Worm (Caenorhabditis elegans) whole organism, L2 larva: ENCODE data around the gene toe-2.

ENCODE experiments used
- C34F6.9 ChIP-seq: fragments of 150-350 bp; optimal IDR thresholded peaks from 2 replicates; lab custom pipeline; 2014; ENCODE audit warnings: missing biosample characterization, missing genetic modification characterization
- F13H6.1 ChIP-seq: sonication (generic microtip); optimal IDR thresholded peaks from 2 replicates; lab custom pipeline; 2016; ENCODE audit warnings: missing genetic modification characterization, missing compliant biosample characterization
- R02D3.7 ChIP-seq: fragments of 150-350 bp; optimal IDR thresholded peaks from 2 replicates; lab custom pipeline; 2014; ENCODE audit warnings: missing biosample characterization, missing genetic modification characterization
- Y55F3AM.14 ChIP-seq: fragments of 200-800 bp; sonication (Bioruptor generic); optimal IDR thresholded peaks from 2 replicates; lab custom pipeline; 2018; ENCODE audit warnings: mild to moderate bottlenecking, missing genetic modification characterization, missing compliant biosample characterization
- ZK546.5 ChIP-seq: sonication (generic microtip); optimal IDR thresholded peaks from 2 replicates; lab custom pipeline; 2017; ENCODE audit warnings: missing biosample characterization, missing genetic modification characterization
- alr-1 ChIP-seq: fragments of 150-350 bp; optimal IDR thresholded peaks from 2 replicates; lab custom pipeline; 2014; ENCODE audit warnings: missing biosample characterization, missing genetic modification characterization
- aly-2 ChIP-seq: fragments of 150-350 bp; optimal IDR thresholded peaks from 2 replicates; lab custom pipeline; 2014; ENCODE audit warnings: missing biosample characterization, missing genetic modification characterization
- ama-1 ChIP-seq: fragments of 150-350 bp; optimal IDR thresholded peaks from 2 replicates; lab custom pipeline; 2018; ENCODE audit warnings: inconsistent platforms
- blmp-1 ChIP-seq: sonication (generic microtip); optimal IDR thresholded peaks from 2 replicates; lab custom pipeline; 2017; ENCODE audit warnings: missing genetic modification characterization, mild to moderate bottlenecking, missing compliant biosample characterization, antibody characterized with exemption, moderate library complexity; ENCODE audit not compliant: insufficient read depth
- crh-2 ChIP-seq: sonication (generic microtip); optimal IDR thresholded peaks from 2 replicates; lab custom pipeline; 2017; ENCODE audit warnings: missing biosample characterization, missing genetic modification characterization
- dmd-4 ChIP-seq: sonication (generic microtip); optimal IDR thresholded peaks from 2 replicates; lab custom pipeline; 2017; ENCODE audit warnings: missing biosample characterization, missing genetic modification characterization
- egl-27 ChIP-seq: sonication (generic microtip); optimal IDR thresholded peaks from 3 replicates; lab custom pipeline; 2017; ENCODE audit warnings: missing biosample characterization, missing genetic modification reagents, missing genetic modification characterization
- elt-1 ChIP-seq: fragments of 150-350 bp; optimal IDR thresholded peaks from 2 replicates; lab custom pipeline; 2014; ENCODE audit warnings: missing biosample characterization, missing genetic modification characterization
- fos-1 ChIP-seq: fragments of 150-350 bp; optimal IDR thresholded peaks from 2 replicates; lab custom pipeline; 2014; ENCODE audit warnings: missing biosample characterization, missing genetic modification characterization
- gmeb-1 ChIP-seq: fragments of 150-350 bp; optimal IDR thresholded peaks from 2 replicates; lab custom pipeline; 2014; ENCODE audit warnings: missing biosample characterization, missing genetic modification characterization
- lin-11 ChIP-seq: fragments of 150-350 bp; sonication (generic microtip); optimal IDR thresholded peaks from 2 replicates; lab custom pipeline; 2014; ENCODE audit warnings: missing biosample characterization, missing genetic modification characterization, inconsistent platforms, mixed read lengths
- lin-13 ChIP-seq: fragments of 150-350 bp; optimal IDR thresholded peaks from 2 replicates; lab custom pipeline; 2014; ENCODE audit warnings: missing biosample characterization, missing genetic modification reagents, missing genetic modification characterization
- lin-39 ChIP-seq: fragments of 150-350 bp; optimal IDR thresholded peaks from 2 replicates; lab custom pipeline; 2014; ENCODE audit warnings: missing biosample characterization, missing genetic modification reagents, missing genetic modification characterization
- lsy-2 ChIP-seq, 2 experiments: fragments of 150-350 bp in 1 of 2; sonication (generic microtip) in 1 of 2; optimal IDR thresholded peaks; 2 replicates each; lab custom pipeline; 2014 to 2017; ENCODE audit warnings: missing biosample characterization in 2 of 2, missing genetic modification characterization in 2 of 2
- mab-5 ChIP-seq: fragments of 150-350 bp; optimal IDR thresholded peaks from 2 replicates; lab custom pipeline; 2014; ENCODE audit warnings: missing biosample characterization, missing genetic modification characterization
- mbf-1 ChIP-seq: sonication (generic microtip); optimal IDR thresholded peaks from 2 replicates; lab custom pipeline; 2017; ENCODE audit warnings: missing biosample characterization, missing genetic modification characterization
- mdl-1 ChIP-seq, 2 experiments: fragments of 150-350 bp in 1 of 2; sonication (generic microtip) in 1 of 2; optimal IDR thresholded peaks; 2 replicates each; lab custom pipeline; 2017; ENCODE audit warnings: missing biosample characterization in 2 of 2, missing genetic modification characterization in 2 of 2
- nhr-12 ChIP-seq: fragments of 150-350 bp; optimal IDR thresholded peaks from 2 replicates; lab custom pipeline; 2014; ENCODE audit warnings: missing biosample characterization, missing genetic modification characterization
- nhr-129 ChIP-seq: fragments of 150-350 bp; optimal IDR thresholded peaks from 2 replicates; lab custom pipeline; 2014; ENCODE audit warnings: missing biosample characterization, missing genetic modification characterization
- nhr-21 ChIP-seq: fragments of 150-350 bp; optimal IDR thresholded peaks from 2 replicates; lab custom pipeline; 2014; ENCODE audit warnings: missing biosample characterization, missing genetic modification characterization
- nhr-23 ChIP-seq: fragments of 150-350 bp; optimal IDR thresholded peaks from 2 replicates; lab custom pipeline; 2014; ENCODE audit warnings: missing biosample characterization, missing genetic modification reagents, missing genetic modification characterization
- nhr-237 ChIP-seq: fragments of 150-350 bp; optimal IDR thresholded peaks from 2 replicates; lab custom pipeline; 2014; ENCODE audit warnings: missing biosample characterization, missing genetic modification characterization
- nhr-25 ChIP-seq: fragments of 150-350 bp; sonication (generic microtip); optimal IDR thresholded peaks from 3 replicates; lab custom pipeline; 2014; ENCODE audit warnings: missing biosample characterization, missing genetic modification characterization
- nhr-77 ChIP-seq: fragments of 150-350 bp; optimal IDR thresholded peaks from 2 replicates; lab custom pipeline; 2014; ENCODE audit warnings: missing biosample characterization, missing genetic modification characterization
- peb-1 ChIP-seq: fragments of 150-350 bp; optimal IDR thresholded peaks from 2 replicates; lab custom pipeline; 2014; ENCODE audit warnings: missing biosample characterization, missing genetic modification characterization
- sma-9 ChIP-seq, 2 experiments: fragments of 150-350 bp in 1 of 2; sonication (generic microtip) in 1 of 2; optimal IDR thresholded peaks; 2 replicates each; lab custom pipeline; 2014 to 2016; ENCODE audit warnings: missing genetic modification characterization in 2 of 2, mild to moderate bottlenecking in 1 of 2, missing biosample characterization in 1 of 2, missing compliant biosample characterization in 1 of 2, missing genetic modification reagents in 1 of 2, moderate library complexity in 1 of 2
- unc-62 ChIP-seq: fragments of 150-350 bp; optimal IDR thresholded peaks from 2 replicates; lab custom pipeline; 2014; ENCODE audit warnings: missing biosample characterization, missing genetic modification reagents, missing genetic modification characterization
- ztf-4 ChIP-seq: fragments of 150-350 bp; optimal IDR thresholded peaks from 2 replicates; lab custom pipeline; 2014; ENCODE audit warnings: missing biosample characterization, missing genetic modification characterization

Gene toe-2

ce11 chrII:6561300-6561699, 40.1 kb upstream of the toe-2 start, which contains the start of gene F18C5.10:
F18C5.10 (minus strand) TSS chrII:6561444.
- no peak for TF ChIP-seq elt-1 (tag; lab: Kevin White, UChicago)
- TF ChIP-seq nhr-129: peak; percentile 74
- TF ChIP-seq alr-1 (tag; lab: Kevin White, UChicago): no peak
- no peak for TF ChIP-seq nhr-237 (tag; lab: Kevin White, UChicago)
- no peak for TF ChIP-seq mbf-1 (tag; lab: Kevin White, UChicago)
- peak; percentile 60 for TF ChIP-seq ama-1 (lab: Kevin White, UChicago)
- TF ChIP-seq crh-2 (tag; lab: Kevin White, UChicago): no peak
- no peak for TF ChIP-seq lin-13
- no peak for TF ChIP-seq gmeb-1 (tag; lab: Kevin White, UChicago)
- TF ChIP-seq mdl-1 (tag; optimal IDR thresholded peaks at IDR 0.05; lab: Kevin White, UChicago): no peak
- TF ChIP-seq aly-2 (tag; lab: Kevin White, UChicago): no peak
- TF ChIP-seq sma-9 (GFP tag; optimal IDR thresholded peaks at IDR 0.05; lab: Kevin White, UChicago): no peak
- no peak for TF ChIP-seq sma-9 (tag; optimal IDR thresholded peaks at IDR 0.05; lab: Kevin White, UChicago)
- no peak for TF ChIP-seq Y55F3AM.14
- peak in 1 of 2 experiments; percentile 9 for TF ChIP-seq lsy-2 (tag; optimal IDR thresholded peaks at IDR 0.05; lab: Kevin White, UChicago)
- TF ChIP-seq nhr-23: no peak

DNA sequence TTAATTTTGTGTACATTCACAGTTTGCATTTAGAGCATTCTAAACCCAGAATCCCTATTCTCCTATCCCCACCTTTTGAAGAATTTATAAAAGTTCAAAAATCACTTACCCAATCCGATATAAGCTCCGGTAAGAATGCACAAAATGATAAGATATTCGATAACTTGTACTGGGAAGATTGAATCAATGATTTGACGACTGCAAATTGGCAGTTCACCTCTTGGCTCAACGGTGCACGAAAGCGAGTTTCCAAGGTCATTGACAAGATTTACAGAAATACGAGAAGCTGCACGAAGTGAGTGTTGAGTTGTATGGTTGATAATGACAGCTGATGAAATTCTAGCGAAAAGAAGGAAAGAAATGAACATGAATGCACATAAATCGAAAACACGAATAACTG, 39.1 kb upstream of the toe-2 start:
- no peak for TF ChIP-seq lin-11 (tag; lab: Kevin White, UChicago)
- no peak for TF ChIP-seq F13H6.1 (tag; lab: Kevin White, UChicago)
- TF ChIP-seq nhr-129: peak; percentile 27
- no peak for TF ChIP-seq R02D3.7 (tag; lab: Kevin White, UChicago)
- TF ChIP-seq ztf-4 (tag; lab: Kevin White, UChicago): no peak
- TF ChIP-seq ama-1 (lab: Kevin White, UChicago): peak; percentile 51
- no peak for TF ChIP-seq crh-2 (tag; lab: Kevin White, UChicago)

- TF ChIP-seq C34F6.9 (tag; lab: Kevin White, UChicago) (no peak), elt-1 (tag; lab: Kevin White, UChicago) (no peak), nhr-12 (no peak), dmd-4 (tag; lab: Kevin White, UChicago) (no peak), mab-5 (tag; lab: Kevin White, UChicago) (no peak)
Measured at ce11 chrII:6558887-6559286, 37.7 kb upstream of the toe-2 start.

- TF ChIP-seq sma-9 (GFP tag; optimal IDR thresholded peaks at IDR 0.05; lab: Kevin White, UChicago) (no peak), sma-9 (tag; optimal IDR thresholded peaks at IDR 0.05; lab: Kevin White, UChicago) (no peak), Y55F3AM.14 (no peak), alr-1 (tag; lab: Kevin White, UChicago) (no peak), peb-1 (tag; lab: Kevin White, UChicago) (no peak), blmp-1 (tag; lab: Kevin White, UChicago) (no peak), C34F6.9 (tag; lab: Kevin White, UChicago) (no peak), mbf-1 (tag; lab: Kevin White, UChicago) (no peak), gmeb-1 (tag; lab: Kevin White, UChicago) (no peak), nhr-21 (tag; lab: Kevin White, UChicago) (no peak), nhr-77 (no peak), unc-62 (no peak), nhr-237 (tag; lab: Kevin White, UChicago) (no peak), nhr-25 (tag; lab: Kevin White, UChicago) (no peak), ZK546.5 (no peak), crh-2 (tag; lab: Kevin White, UChicago) (no peak), ama-1 (lab: Kevin White, UChicago) (no peak), lin-39 (tag; lab: Kevin White, UChicago) (no peak), egl-27 (tag; lab: Kevin White, UChicago) (no peak), F13H6.1 (tag; lab: Kevin White, UChicago) (no peak), lin-11 (tag; lab: Kevin White, UChicago) (no peak)
Measured at ce11 chrII:6554677-6555076, 33.5 kb upstream of the toe-2 start, which contains the start of gene wrn-1. wrn-1 (plus strand) TSS chrII:6554977.

- no peak for TF ChIP-seq fos-1 (tag; lab: Kevin White, UChicago)
Measured at ce11 chrII:6544842-6545410, 23.7 kb upstream of the toe-2 start, which contains the start of gene lron-15. lron-15 (minus strand) TSS chrII:6544892.
